Fruit fly (Drosophila melanogaster) whole organism, embryonic: ENCODE measurements around the gene CG15741.

ENCODE experiments used
- Asciz ChIP-seq: fragments of 200-800 bp; sonication (Bioruptor generic); optimal IDR thresholded peaks from 2 replicates; lab custom pipeline; 2017; ENCODE audit warnings: missing biosample characterization, mild to moderate bottlenecking, missing genetic modification characterization, missing genetic modification reagents
- Blimp-1 ChIP-seq: fragments of 200-800 bp; sonication (Bioruptor generic); optimal IDR thresholded peaks from 3 replicates; lab custom pipeline; 2018; ENCODE audit warnings: missing biosample characterization, missing genetic modification characterization, mild to moderate bottlenecking, moderate library complexity, missing genetic modification reagents
- CG10267 ChIP-seq: fragments of 200-800 bp; sonication (Bioruptor generic); optimal IDR thresholded peaks from 2 replicates; lab custom pipeline; 2018; ENCODE audit warnings: missing biosample characterization, mild to moderate bottlenecking, missing genetic modification characterization, moderate library complexity
- CG10543 ChIP-seq: fragments of 200-800 bp; sonication (Bioruptor generic); optimal IDR thresholded peaks from 3 replicates; lab custom pipeline; 2017; ENCODE audit warnings: missing biosample characterization, mild to moderate bottlenecking, missing genetic modification characterization, moderate library complexity
- CG13624 ChIP-seq: fragments of 200-800 bp; sonication (Bioruptor generic); optimal IDR thresholded peaks from 2 replicates; lab custom pipeline; 2016; ENCODE audit warnings: missing biosample characterization, missing genetic modification characterization
- CG15073 ChIP-seq: fragments of 200-800 bp; sonication (Bioruptor generic); optimal IDR thresholded peaks from 2 replicates; lab custom pipeline; 2016; ENCODE audit warnings: missing biosample characterization, missing genetic modification characterization
- CG15601 ChIP-seq: fragments of 200-800 bp; sonication (Bioruptor generic); optimal IDR thresholded peaks from 3 replicates; lab custom pipeline; 2019; ENCODE audit warnings: missing biosample characterization, mild to moderate bottlenecking, missing genetic modification characterization, moderate library complexity
- CG17912 ChIP-seq: fragments of 200-800 bp; sonication (Bioruptor generic); optimal IDR thresholded peaks from 2 replicates; lab custom pipeline; 2018; ENCODE audit warnings: missing biosample characterization, mild to moderate bottlenecking, missing genetic modification characterization
- CG18476 ChIP-seq: fragments of 200-800 bp; sonication (Bioruptor generic); optimal IDR thresholded peaks from 2 replicates; lab custom pipeline; 2016; ENCODE audit warnings: missing biosample characterization, mild to moderate bottlenecking, missing genetic modification characterization
- CG18599 ChIP-seq: fragments of 200-800 bp; sonication (Bioruptor generic); optimal IDR thresholded peaks from 3 replicates; lab custom pipeline; 2017; ENCODE audit warnings: missing biosample characterization, missing genetic modification characterization, mild to moderate bottlenecking, moderate library complexity, missing genetic modification reagents
- CG18619 ChIP-seq: fragments of 200-800 bp; sonication (Bioruptor generic); optimal IDR thresholded peaks from 3 replicates; lab custom pipeline; 2017; ENCODE audit warnings: missing biosample characterization, mild to moderate bottlenecking, missing genetic modification characterization
- CG31388 ChIP-seq: fragments of 200-800 bp; sonication (Bioruptor generic); optimal IDR thresholded peaks from 2 replicates; lab custom pipeline; 2016; ENCODE audit warnings: missing biosample characterization, missing genetic modification characterization
- CG4820 ChIP-seq: fragments of 200-800 bp; sonication (Bioruptor generic); optimal IDR thresholded peaks from 3 replicates; lab custom pipeline; 2016; ENCODE audit warnings: missing biosample characterization, missing genetic modification characterization
- CG6654 ChIP-seq: fragments of 200-800 bp; sonication (Bioruptor generic); optimal IDR thresholded peaks from 2 replicates; lab custom pipeline; 2017; ENCODE audit warnings: missing biosample characterization, mild to moderate bottlenecking, missing genetic modification characterization
- Chrac-16 ChIP-seq: fragments of 200-800 bp; sonication (Bioruptor generic); optimal IDR thresholded peaks from 3 replicates; lab custom pipeline; 2016; ENCODE audit warnings: missing biosample characterization, missing genetic modification characterization
- Dip2 ChIP-seq: fragments of 200-800 bp; sonication (Bioruptor generic); IDR thresholded peaks from 2 replicates; pipeline ENCODE4 v1.3.6; 2022; ENCODE audit warnings: missing biosample characterization, missing genetic modification characterization
- Dp ChIP-seq: fragments of 200-800 bp; sonication (Bioruptor generic); optimal IDR thresholded peaks from 2 replicates; lab custom pipeline; 2018; ENCODE audit warnings: missing biosample characterization, mild to moderate bottlenecking, missing genetic modification characterization, moderate library complexity
- Elba2 ChIP-seq: fragments of 200-800 bp; sonication (Bioruptor generic); optimal IDR thresholded peaks from 3 replicates; lab custom pipeline; 2016; ENCODE audit warnings: missing biosample characterization, missing genetic modification characterization
- Ets65A ChIP-seq: fragments of 200-800 bp; sonication (Bioruptor generic); peaks from one replicate; lab custom pipeline; 2016; ENCODE audit warnings: missing biosample characterization, missing genetic modification characterization
- HLH4C ChIP-seq: fragments of 200-800 bp; sonication (Bioruptor generic); IDR thresholded peaks from 3 replicates; pipeline ENCODE4 v1.3.6; 2022; ENCODE audit warnings: missing biosample characterization, missing genetic modification characterization; ENCODE audit not compliant: partially characterized antibody
- MTF-1 ChIP-seq: fragments of 200-800 bp; sonication (Bioruptor generic); optimal IDR thresholded peaks from 2 replicates; lab custom pipeline; 2018; ENCODE audit warnings: missing biosample characterization, mild to moderate bottlenecking, missing genetic modification characterization, borderline replicate concordance
- Med ChIP-seq: fragments of 200-800 bp; sonication (Bioruptor generic); peaks from one replicate; lab custom pipeline; 2016; ENCODE audit warnings: missing biosample characterization, missing genetic modification characterization, mild to moderate bottlenecking, inconsistent platforms, moderate library complexity
- NC2β ChIP-seq: fragments of 200-800 bp; sonication (Bioruptor generic); optimal IDR thresholded peaks from 2 replicates; lab custom pipeline; 2016; ENCODE audit warnings: missing biosample characterization, missing genetic modification characterization
- Rx ChIP-seq: fragments of 200-800 bp; sonication (Bioruptor generic); IDR thresholded peaks from 2 replicates; pipeline ENCODE4 v1.3.6; 2022; ENCODE audit warnings: missing biosample characterization, missing genetic modification characterization
- Scr ChIP-seq: fragments of 200-800 bp; sonication (Bioruptor generic); IDR thresholded peaks from 2 replicates; pipeline ENCODE4 v1.3.6; 2022; ENCODE audit warnings: missing biosample characterization, missing genetic modification characterization; ENCODE audit not compliant: partially characterized antibody
- Sin3A ChIP-seq: fragments of >200 bp; optimal IDR thresholded peaks from 2 replicates; lab custom pipeline; 2018
- Sry-δ ChIP-seq: fragments of 200-800 bp; sonication (Bioruptor generic); optimal IDR thresholded peaks from 2 replicates; lab custom pipeline; 2016; ENCODE audit warnings: missing biosample characterization, missing genetic modification characterization
- Xbp1 ChIP-seq: fragments of 200-800 bp; sonication (Bioruptor generic); optimal IDR thresholded peaks from 3 replicates; lab custom pipeline; 2016; ENCODE audit warnings: missing biosample characterization, mild to moderate bottlenecking, missing genetic modification characterization
- aop ChIP-seq: fragments of 200-800 bp; sonication (Bioruptor generic); IDR thresholded peaks from 2 replicates; pipeline ENCODE4 v1.3.6; 2022; ENCODE audit warnings: missing biosample characterization, missing genetic modification characterization
- bcd ChIP-seq: fragments of 200-800 bp; sonication (Bioruptor generic); optimal IDR thresholded peaks from 2 replicates; lab custom pipeline; 2017; ENCODE audit warnings: missing biosample characterization, mild to moderate bottlenecking, missing genetic modification characterization
- chinmo ChIP-seq: fragments of 200-800 bp; sonication (Bioruptor generic); IDR thresholded peaks from 4 replicates; pipeline ENCODE4 v1.3.6; 2022; ENCODE audit warnings: missing biosample characterization, missing genetic modification characterization; ENCODE audit not compliant: partially characterized antibody
- esg ChIP-seq: fragments of 200-800 bp; sonication (Bioruptor generic); conservative IDR thresholded peaks from 2 replicates; pipeline ENCODE4 v1.3.6; 2022; ENCODE audit warnings: missing biosample characterization, missing genetic modification characterization
- eve ChIP-seq, 2 experiments: fragments of >200 bp; optimal IDR thresholded peaks; 2 replicates each; lab custom pipeline; 2017; ENCODE audit warnings: missing biosample characterization in 2 of 2, missing genetic modification characterization in 2 of 2
- ewg ChIP-seq: fragments of 200-800 bp; sonication (Bioruptor generic); optimal IDR thresholded peaks from 3 replicates; lab custom pipeline; 2017; ENCODE audit warnings: mild to moderate bottlenecking, missing biosample characterization, missing genetic modification reagents, missing genetic modification characterization
- exex ChIP-seq: fragments of 200-800 bp; sonication (Bioruptor generic); optimal IDR thresholded peaks from 4 replicates; lab custom pipeline; 2018; ENCODE audit warnings: missing biosample characterization, mild to moderate bottlenecking, missing genetic modification characterization, moderate library complexity
- fru ChIP-seq: fragments of >200 bp; optimal IDR thresholded peaks from 2 replicates; lab custom pipeline; 2017
- insv ChIP-seq, 2 experiments: fragments of 200-800 bp; sonication (Bioruptor generic); optimal IDR thresholded peaks; 3 replicates each; lab custom pipeline; 2016 to 2018; ENCODE audit warnings: missing biosample characterization in 2 of 2, missing genetic modification characterization in 2 of 2
- klu ChIP-seq: fragments of 200-800 bp; sonication (Bioruptor generic); IDR thresholded peaks from 2 replicates; pipeline ENCODE4 v1.3.6; 2022; ENCODE audit warnings: missing biosample characterization, missing genetic modification characterization
- pnt ChIP-seq: fragments of 200-800 bp; sonication (Bioruptor generic); optimal IDR thresholded peaks from 3 replicates; lab custom pipeline; 2016; ENCODE audit warnings: missing biosample characterization, missing genetic modification characterization
- row ChIP-seq: fragments of 200-800 bp; sonication (Bioruptor generic); IDR thresholded peaks from 3 replicates; pipeline ENCODE4 v1.3.6; 2022; ENCODE audit warnings: missing biosample characterization, missing genetic modification characterization
- sqz ChIP-seq: fragments of 200-800 bp; sonication (Bioruptor generic); optimal IDR thresholded peaks from 3 replicates; lab custom pipeline; 2018; ENCODE audit warnings: missing biosample characterization, mild to moderate bottlenecking, missing genetic modification characterization

CG15741 gene

DNA sequence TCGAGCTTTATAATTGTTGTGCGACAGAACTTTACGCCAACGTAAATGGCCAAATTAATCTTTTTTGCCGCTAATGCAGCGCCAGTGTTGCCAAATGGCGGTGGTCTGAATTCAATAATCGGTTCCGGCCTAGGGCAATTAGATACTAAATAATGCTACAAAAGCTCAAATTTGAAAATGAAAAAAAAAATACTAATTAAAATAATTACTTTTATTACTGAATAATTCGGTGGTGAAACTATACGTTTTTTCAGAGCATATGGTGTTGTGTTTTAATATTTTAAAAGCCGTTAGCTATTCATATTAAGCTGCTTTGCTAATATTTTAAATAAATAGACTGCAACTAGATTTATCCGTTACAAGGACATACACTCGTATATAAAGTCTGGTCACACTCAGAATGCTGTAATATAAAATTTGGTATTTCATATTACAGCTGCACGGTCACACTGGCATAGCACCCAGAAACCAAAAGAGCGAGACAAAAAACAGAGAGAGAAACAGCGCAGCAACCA is 21.3 kb downstream of the CG15741 start, which contains the start of the genes CG1578 and rudhira (continued):
- TF ChIP-seq klu (no peak), CG18619 (peak; percentile 19), bcd (GFP tag; lab: Kevin White, UChicago) (peak; percentile 34), CG10267 (tag; lab: Kevin White, UChicago) (peak; percentile 88), Xbp1 (peak; percentile 20), Sin3A (lab: Kevin White, UChicago) (peak; percentile 39), Dp (GFP tag; lab: Kevin White, UChicago) (peak; percentile 54), CG10543 (GFP tag; lab: Kevin White, UChicago) (peak; percentile 36), CG15073 (no peak), Rx (no peak), eve (GFP tag; optimal IDR thresholded peaks at IDR 0.05; lab: Kevin White, UChicago) (peak in 1 of 2 experiments; percentile 33), Scr (GFP tag; lab: Robert Waterston, UW) (peak; percentile 26; the same call in 1 of the 2 replicates), Dip2 (GFP tag; lab: Robert Waterston, UW) (no peak), sqz (GFP tag; lab: Kevin White, UChicago) (peak; percentile 46), insv (GFP tag; optimal IDR thresholded peaks at IDR 0.05; lab: Kevin White, UChicago) (peak in 1 of 2 experiments; percentile 12)

DNA sequence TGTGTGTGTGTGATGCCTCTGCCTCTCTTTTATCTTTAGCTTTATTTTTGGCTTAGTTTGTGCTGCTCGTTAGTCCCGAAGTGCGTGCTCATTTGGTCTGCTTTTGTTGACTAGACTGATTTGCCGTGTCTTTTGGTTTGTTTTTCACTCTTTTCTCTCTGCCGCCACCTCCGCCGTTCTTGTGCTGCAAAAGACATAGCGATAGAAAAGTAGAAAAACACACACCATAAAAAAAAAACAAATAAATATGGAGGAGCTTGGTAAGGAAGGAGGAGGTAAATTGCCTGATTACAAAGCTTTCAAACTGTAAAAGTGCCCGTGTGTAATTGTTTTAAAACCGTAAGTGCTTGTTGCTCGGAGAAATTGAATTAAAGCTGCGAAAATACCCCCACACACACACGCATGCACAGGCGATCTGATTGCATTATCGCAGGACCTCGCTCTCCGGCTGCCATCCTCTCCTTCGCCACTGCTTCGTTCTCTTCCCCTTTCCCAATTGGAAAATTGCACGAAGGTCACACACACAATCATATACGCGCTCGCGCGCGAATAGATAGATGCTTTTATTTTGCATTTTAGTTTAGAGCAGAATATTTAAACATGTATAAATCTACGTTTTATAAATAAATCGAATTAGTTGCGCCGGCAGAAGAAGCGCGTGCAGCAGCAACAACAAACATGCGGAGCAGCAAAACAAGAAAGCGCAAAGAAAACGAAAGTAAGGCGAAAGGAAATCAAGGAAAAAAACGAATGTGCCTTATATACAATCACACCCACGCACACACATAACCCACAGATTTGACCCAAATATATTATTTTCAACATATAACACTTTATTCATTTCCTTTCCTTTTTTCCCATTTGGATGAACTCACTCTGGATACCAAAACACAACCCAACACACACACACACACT is 22.2 kb downstream of the CG15741 start:
- no peak for TF ChIP-seq Chrac-16 (GFP tag; lab: Kevin White, UChicago)
- TF ChIP-seq CG15601 (tag; lab: Kevin White, UChicago) = no peak
- TF ChIP-seq CG18476 = no peak
- no peak for TF ChIP-seq CG17912
- no peak for TF ChIP-seq Asciz (GFP tag; lab: Kevin White, UChicago)
- no peak for TF ChIP-seq Sry-δ
- TF ChIP-seq MTF-1 (GFP tag; lab: Kevin White, UChicago) = no peak
- no peak for TF ChIP-seq row (GFP tag; lab: Robert Waterston, UW)
- TF ChIP-seq Med (GFP tag; lab: Kevin White, UChicago) = peak; percentile 61
- TF ChIP-seq CG6654 (GFP tag; lab: Kevin White, UChicago) = peak; percentile 87
- peak; percentile 6 for TF ChIP-seq Blimp-1 (GFP tag; lab: Kevin White, UChicago)
- no peak for TF ChIP-seq CG4820 (GFP tag; lab: Kevin White, UChicago)
- TF ChIP-seq chinmo (GFP tag; lab: Robert Waterston, UW) = 0 out of 4 replicates have a peak, but pooled peaks have one; percentile 33
- TF ChIP-seq exex (tag; lab: Kevin White, UChicago) = no peak
- peak; percentile 49 for TF ChIP-seq Elba2
- TF ChIP-seq Ets65A (GFP tag; lab: Kevin White, UChicago) = peak; percentile 80
- TF ChIP-seq CG13624 (GFP tag; lab: Kevin White, UChicago) = no peak
- peak in 1 of 2 experiments; percentile 61 for TF ChIP-seq insv (GFP tag; optimal IDR thresholded peaks at IDR 0.05; lab: Kevin White, UChicago)
- TF ChIP-seq CG18599 (GFP tag; lab: Kevin White, UChicago) = no peak
- TF ChIP-seq ewg = no peak
- TF ChIP-seq esg (GFP tag; lab: Robert Waterston, UW) = no peak
- TF ChIP-seq pnt (GFP tag; lab: Kevin White, UChicago) = no peak
- TF ChIP-seq aop (GFP tag; lab: Robert Waterston, UW) = no peak
- TF ChIP-seq fru (lab: Kevin White, UChicago) = no peak
- no peak for TF ChIP-seq HLH4C (GFP tag; lab: Robert Waterston, UW)
- TF ChIP-seq CG31388 (GFP tag; lab: Kevin White, UChicago) = no peak
- no peak for TF ChIP-seq NC2β
